Fruit fly (Drosophila melanogaster) whole organism, wandering third instar larva: ENCODE data around the gene Ggt-1.

Experiments
- Abd-B ChIP-seq: fragments of >200 bp; optimal IDR thresholded peaks from 2 replicates; lab custom pipeline; 2017; ENCODE audit warnings: missing biosample characterization, missing genetic modification characterization
- CG9705 ChIP-seq: fragments of 200-800 bp; sonication (Bioruptor generic); optimal IDR thresholded peaks from 2 replicates; lab custom pipeline; 2018; ENCODE audit warnings: missing biosample characterization, mild to moderate bottlenecking, missing genetic modification characterization
- GATAd ChIP-seq: sonication (Bioruptor generic); optimal IDR thresholded peaks from 2 replicates; lab custom pipeline; 2016; ENCODE audit warnings: missing biosample characterization, missing genetic modification characterization
- Hnf4 ChIP-seq: fragments of 200-800 bp; sonication (Bioruptor generic); optimal IDR thresholded peaks from 2 replicates; lab custom pipeline; 2016; ENCODE audit warnings: missing biosample characterization, mild to moderate bottlenecking, missing genetic modification characterization
- OdsH ChIP-seq: fragments of 200-800 bp; sonication (Bioruptor generic); optimal IDR thresholded peaks from 2 replicates; lab custom pipeline; 2016; ENCODE audit warnings: missing biosample characterization, mild to moderate bottlenecking, missing genetic modification characterization
- br ChIP-seq: fragments of 200-800 bp; sonication (Bioruptor generic); optimal IDR thresholded peaks from 2 replicates; lab custom pipeline; 2016; ENCODE audit warnings: missing biosample characterization, missing genetic modification characterization
- foxo ChIP-seq, 2 experiments: fragments of 200-800 bp; sonication (Bioruptor generic); optimal IDR thresholded peaks; 2 replicates in 1 of 2; 3 replicates in 1 of 2; lab custom pipeline; 2016 to 2017; ENCODE audit warnings: missing biosample characterization in 2 of 2, missing genetic modification characterization in 2 of 2
- h ChIP-seq: fragments of 200-800 bp; sonication (Bioruptor generic); optimal IDR thresholded peaks from 3 replicates; lab custom pipeline; 2016; ENCODE audit warnings: missing biosample characterization, mild to moderate bottlenecking, missing genetic modification characterization
- lola ChIP-seq: fragments of >200 bp; optimal IDR thresholded peaks from 2 replicates; lab custom pipeline; 2017; ENCODE audit warnings: missing biosample characterization, missing genetic modification characterization
- pan ChIP-seq: fragments of >200 bp; optimal IDR thresholded peaks from 2 replicates; lab custom pipeline; 2017
- rgr ChIP-seq: fragments of 200-800 bp; sonication (Bioruptor generic); optimal IDR thresholded peaks from 3 replicates; lab custom pipeline; 2016; ENCODE audit warnings: missing biosample characterization, mild to moderate bottlenecking, missing genetic modification characterization
- usp ChIP-seq: fragments of >200 bp; optimal IDR thresholded peaks from 2 replicates; lab custom pipeline; 2017; ENCODE audit warnings: missing biosample characterization, missing genetic modification characterization

DNA sequence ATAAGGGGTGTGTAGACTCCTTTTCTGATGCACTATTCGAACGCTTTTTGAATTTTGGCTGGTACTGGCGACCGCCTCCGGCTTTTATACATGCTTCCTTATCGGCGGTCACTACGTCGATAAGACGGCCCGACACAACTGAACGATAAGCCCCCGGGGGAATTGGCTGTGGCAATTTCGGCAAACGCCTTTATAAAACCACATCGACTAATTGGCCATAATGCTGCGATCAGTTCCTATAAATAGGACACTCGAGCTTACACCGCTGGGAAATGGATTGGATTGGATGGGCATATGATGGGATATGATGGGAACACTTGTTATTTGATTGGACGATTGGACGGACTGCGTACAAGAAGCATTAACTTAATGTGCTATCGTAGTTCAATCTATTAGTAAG lies 20.4 kb downstream of the Ggt-1 start, which contains the start of gene CG15044:
- TF ChIP-seq lola (GFP tag; lab: Kevin White, UChicago) (no peak), GATAd (GFP tag; lab: Kevin White, UChicago) (no peak), usp (GFP tag; lab: Kevin White, UChicago) (no peak), Hnf4 (GFP tag; lab: Kevin White, UChicago) (no peak), pan (lab: Kevin White, UChicago) (no peak), foxo (GFP tag; optimal IDR thresholded peaks at IDR 0.05; lab: Kevin White, UChicago) (no peak), CG9705 (no peak), OdsH (GFP tag; lab: Kevin White, UChicago) (no peak), Abd-B (GFP tag; lab: Kevin White, UChicago) (no peak), br (no peak), h (GFP tag; lab: Kevin White, UChicago) (no peak), rgr (GFP tag; lab: Kevin White, UChicago) (no peak)
